Worm (Caenorhabditis elegans) whole organism, L4 larva: Measurements from ENCODE around the gene grd-6.

Experiments used
- F10B5.3 ChIP-seq: sonication (generic microtip); optimal IDR thresholded peaks from 2 replicates; lab custom pipeline; 2016; ENCODE audit warnings: mild to moderate bottlenecking, missing genetic modification characterization, missing compliant biosample characterization
- F26F4.8 ChIP-seq: fragments of 200-800 bp; sonication (Bioruptor generic); conservative IDR thresholded peaks from 2 replicates; pipeline ENCODE4 v1.3.6; 2022; ENCODE audit warnings: missing genetic modification characterization, missing compliant biosample characterization
- F37D6.2 ChIP-seq: sonication (generic microtip); optimal IDR thresholded peaks from 2 replicates; lab custom pipeline; 2016; ENCODE audit warnings: mild to moderate bottlenecking, missing genetic modification characterization, missing compliant biosample characterization
- Y105C5A.15 ChIP-seq: fragments of 200-800 bp; sonication (Bioruptor generic); IDR thresholded peaks from 2 replicates; pipeline ENCODE4 v1.3.6; 2022; ENCODE audit warnings: missing genetic modification characterization, missing compliant biosample characterization
- Y48G9A.11 ChIP-seq: fragments of 200-800 bp; sonication (Bioruptor generic); IDR thresholded peaks from 2 replicates; pipeline ENCODE4 v1.3.6; 2022; ENCODE audit warnings: missing genetic modification reagents, missing genetic modification characterization, missing compliant biosample characterization
- Y5F2A.4 ChIP-seq: fragments of 200-800 bp; sonication (Bioruptor generic); optimal IDR thresholded peaks from 2 replicates; lab custom pipeline; 2018; ENCODE audit warnings: mild to moderate bottlenecking, missing genetic modification characterization, missing compliant biosample characterization
- aly-2 ChIP-seq: sonication (generic microtip); optimal IDR thresholded peaks from 2 replicates; lab custom pipeline; 2018; ENCODE audit warnings: missing biosample characterization, missing genetic modification characterization
- ceh-28 ChIP-seq: fragments of 150-350 bp; optimal IDR thresholded peaks from 2 replicates; lab custom pipeline; 2014; ENCODE audit warnings: missing biosample characterization, missing genetic modification reagents, missing genetic modification characterization
- ceh-32 ChIP-seq: sonication (generic microtip); optimal IDR thresholded peaks from 2 replicates; lab custom pipeline; 2016; ENCODE audit warnings: mild to moderate bottlenecking, missing genetic modification characterization, missing compliant biosample characterization; ENCODE audit not compliant: poor library complexity
- ces-1 ChIP-seq: fragments of 150-350 bp; sonication (generic microtip); optimal IDR thresholded peaks from 4 replicates; lab custom pipeline; 2014; ENCODE audit warnings: missing biosample characterization, missing genetic modification reagents, missing genetic modification characterization
- daf-19 ChIP-seq: fragments of 200-800 bp; sonication (Bioruptor generic); conservative IDR thresholded peaks from 2 replicates; pipeline ENCODE4 v1.3.6; 2022; ENCODE audit warnings: missing genetic modification characterization, missing compliant biosample characterization
- duxl-1 ChIP-seq: sonication (generic microtip); optimal IDR thresholded peaks from 2 replicates; lab custom pipeline; 2016; ENCODE audit warnings: mild to moderate bottlenecking, missing genetic modification characterization, moderate library complexity, missing compliant biosample characterization; ENCODE audit not compliant: poor library complexity
- dve-1 ChIP-seq: sonication (generic microtip); optimal IDR thresholded peaks from 2 replicates; lab custom pipeline; 2017; ENCODE audit warnings: antibody characterized with exemption, mild to moderate bottlenecking, missing genetic modification characterization, missing compliant biosample characterization; ENCODE audit not compliant: insufficient read depth
- egl-27 ChIP-seq: sonication (generic microtip); optimal IDR thresholded peaks from 3 replicates; lab custom pipeline; 2017; ENCODE audit warnings: missing biosample characterization, missing genetic modification reagents, missing genetic modification characterization
- fos-1 ChIP-seq: fragments of 150-350 bp; optimal IDR thresholded peaks from 2 replicates; lab custom pipeline; 2014; ENCODE audit warnings: missing biosample characterization, missing genetic modification characterization
- hlh-11 ChIP-seq: fragments of 200-800 bp; sonication (Bioruptor generic); optimal IDR thresholded peaks from 2 replicates; lab custom pipeline; 2018; ENCODE audit warnings: mild to moderate bottlenecking, missing genetic modification characterization, missing compliant biosample characterization
- hmg-1.1 ChIP-seq: fragments of 200-800 bp; sonication (Bioruptor generic); IDR thresholded peaks from 2 replicates; pipeline ENCODE4 v1.3.6; 2022; ENCODE audit warnings: missing genetic modification reagents, missing genetic modification characterization, missing compliant biosample characterization
- lin-1 ChIP-seq: fragments of 200-800 bp; sonication (Bioruptor generic); IDR thresholded peaks from 2 replicates; pipeline ENCODE4 v1.3.6; 2022; ENCODE audit warnings: missing genetic modification reagents, missing genetic modification characterization, missing compliant biosample characterization
- lin-38 ChIP-seq: fragments of 200-800 bp; sonication (Bioruptor generic); IDR thresholded peaks from 2 replicates; pipeline ENCODE4 v1.3.6; 2022; ENCODE audit warnings: missing genetic modification reagents, missing genetic modification characterization, missing compliant biosample characterization
- lin-39 ChIP-seq: fragments of 150-350 bp; optimal IDR thresholded peaks from 2 replicates; lab custom pipeline; 2014; ENCODE audit warnings: missing biosample characterization, missing genetic modification reagents, missing genetic modification characterization
- lir-3 ChIP-seq: sonication (generic microtip); optimal IDR thresholded peaks from 2 replicates; lab custom pipeline; 2016; ENCODE audit warnings: mild to moderate bottlenecking, missing genetic modification characterization, missing compliant biosample characterization
- madf-5 ChIP-seq, 2 experiments: fragments of 200-800 bp; sonication (Bioruptor generic); IDR thresholded peaks; 2 replicates each; pipeline ENCODE4 v1.3.6; 2022; ENCODE audit warnings: missing compliant biosample characterization in 2 of 2, missing genetic modification characterization in 2 of 2
- mdl-1 ChIP-seq, 2 experiments: fragments of 150-350 bp in 1 of 2; sonication (generic microtip) in 1 of 2; optimal IDR thresholded peaks; 2 replicates each; lab custom pipeline; 2014 to 2017; ENCODE audit warnings: missing biosample characterization in 2 of 2, missing genetic modification characterization in 2 of 2
- mes-2 ChIP-seq: sonication (generic microtip); optimal IDR thresholded peaks from 2 replicates; lab custom pipeline; 2016; ENCODE audit warnings: missing genotype, mild to moderate bottlenecking, missing genetic modification characterization, missing compliant biosample characterization; ENCODE audit not compliant: poor library complexity, severe bottlenecking
- mxl-2 ChIP-seq: fragments of 200-800 bp; sonication (Bioruptor generic); conservative IDR thresholded peaks from 2 replicates; pipeline ENCODE4 v1.3.6; 2022; ENCODE audit warnings: missing genetic modification reagents, missing genetic modification characterization, missing compliant biosample characterization
- nhr-10 ChIP-seq: fragments of 150-350 bp; optimal IDR thresholded peaks from 2 replicates; lab custom pipeline; 2014; ENCODE audit warnings: missing biosample characterization, missing genetic modification characterization
- nhr-11 ChIP-seq: fragments of 150-350 bp; optimal IDR thresholded peaks from 2 replicates; lab custom pipeline; 2014; ENCODE audit warnings: missing biosample characterization, missing genetic modification characterization
- nhr-25 ChIP-seq: sonication (generic microtip); optimal IDR thresholded peaks from 2 replicates; lab custom pipeline; 2017; ENCODE audit warnings: missing genetic modification characterization, mild to moderate bottlenecking, missing compliant biosample characterization, antibody characterized with exemption, moderate library complexity, borderline replicate concordance; ENCODE audit not compliant: insufficient read depth
- nhr-41 ChIP-seq: fragments of 200-800 bp; sonication (Bioruptor generic); IDR thresholded peaks from 2 replicates; pipeline ENCODE4 v1.3.6; 2022; ENCODE audit warnings: missing genetic modification reagents, missing genetic modification characterization, missing compliant biosample characterization
- nhr-42 ChIP-seq: fragments of 200-800 bp; sonication (Bioruptor generic); IDR thresholded peaks from 2 replicates; pipeline ENCODE4 v1.3.6; 2022; ENCODE audit warnings: missing genetic modification characterization, missing compliant biosample characterization
- nhr-48 ChIP-seq: sonication (generic microtip); optimal IDR thresholded peaks from 2 replicates; lab custom pipeline; 2016; ENCODE audit warnings: mild to moderate bottlenecking, missing genetic modification characterization, missing compliant biosample characterization
- nhr-77 ChIP-seq: fragments of 150-350 bp; optimal IDR thresholded peaks from 2 replicates; lab custom pipeline; 2014; ENCODE audit warnings: missing biosample characterization, missing genetic modification characterization
- pqm-1 ChIP-seq: sonication (generic microtip); optimal IDR thresholded peaks from 2 replicates; lab custom pipeline; 2017; ENCODE audit warnings: missing biosample characterization, missing genetic modification characterization
- saeg-2 ChIP-seq: fragments of 200-800 bp; sonication (Bioruptor generic); IDR thresholded peaks from 2 replicates; pipeline ENCODE4 v1.3.6; 2022; ENCODE audit warnings: missing genetic modification reagents, missing genetic modification characterization, missing compliant biosample characterization
- set-16 ChIP-seq: fragments of 200-800 bp; sonication (Bioruptor generic); IDR thresholded peaks from 2 replicates; pipeline ENCODE4 v1.3.6; 2022; ENCODE audit warnings: missing genetic modification reagents, missing genetic modification characterization, missing compliant biosample characterization
- snpc-4 ChIP-seq: fragments of 150-350 bp; optimal IDR thresholded peaks from 2 replicates; lab custom pipeline; 2014; ENCODE audit warnings: missing biosample characterization, missing genetic modification characterization
- spr-1 ChIP-seq: sonication (generic microtip); optimal IDR thresholded peaks from 2 replicates; lab custom pipeline; 2016; ENCODE audit warnings: mild to moderate bottlenecking, missing genetic modification characterization, missing compliant biosample characterization
- spr-3 ChIP-seq: fragments of 200-800 bp; sonication (Bioruptor generic); optimal IDR thresholded peaks from 2 replicates; lab custom pipeline; 2018; ENCODE audit warnings: mild to moderate bottlenecking, missing genetic modification characterization, missing compliant biosample characterization
- unc-130 ChIP-seq: sonication (generic microtip); optimal IDR thresholded peaks from 2 replicates; lab custom pipeline; 2016; ENCODE audit warnings: missing genetic modification reagents, missing genetic modification characterization, missing compliant biosample characterization
- vab-7 ChIP-seq: fragments of 200-800 bp; sonication (Bioruptor generic); IDR thresholded peaks from 2 replicates; pipeline ENCODE4 v1.3.6; 2022; ENCODE audit warnings: missing genetic modification reagents, missing genetic modification characterization, missing compliant biosample characterization
- zag-1 ChIP-seq: fragments of 150-350 bp; optimal IDR thresholded peaks from 2 replicates; lab custom pipeline; 2014; ENCODE audit warnings: missing biosample characterization, missing genetic modification characterization
- zfp-2 ChIP-seq: sonication (generic microtip); optimal IDR thresholded peaks from 2 replicates; lab custom pipeline; 2016; ENCODE audit warnings: mild to moderate bottlenecking, missing genetic modification characterization, missing compliant biosample characterization
- zfp-3 ChIP-seq: fragments of 200-800 bp; sonication (Bioruptor generic); conservative IDR thresholded peaks from 2 replicates; pipeline ENCODE4 v1.3.6; 2022; ENCODE audit warnings: missing genetic modification reagents, missing genetic modification characterization, missing compliant biosample characterization
- ztf-11 ChIP-seq: fragments of 150-350 bp; optimal IDR thresholded peaks from 2 replicates; lab custom pipeline; 2014; ENCODE audit warnings: missing biosample characterization, missing genetic modification characterization

grd-6 gene

DNA sequence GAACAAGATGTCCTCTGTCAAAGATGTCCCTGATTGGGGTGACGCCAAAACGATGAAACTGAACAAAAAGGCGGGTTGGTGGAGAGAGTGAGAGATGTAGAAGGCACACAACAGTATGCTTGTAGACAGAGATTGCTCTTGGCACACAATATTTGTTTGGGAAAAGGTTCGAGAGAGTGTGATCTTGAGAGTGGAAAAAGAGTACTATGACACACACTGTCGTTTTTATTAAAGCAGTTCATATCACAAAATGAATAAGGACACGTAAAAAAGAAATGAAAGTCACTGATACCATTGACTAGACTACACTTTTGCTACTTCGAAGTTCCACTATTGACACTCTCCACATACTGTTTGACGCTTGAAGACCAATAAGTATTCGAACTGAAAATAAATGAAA lies 33.8 kb downstream of the grd-6 start (continued):
- no peak for TF ChIP-seq Y48G9A.11 (GFP tag; lab: Robert Waterston, UW)
- TF ChIP-seq ceh-32 = no peak
- no peak for TF ChIP-seq fos-1
- TF ChIP-seq zag-1 (tag; lab: Kevin White, UChicago) = no peak
- no peak for TF ChIP-seq vab-7
- no peak for TF ChIP-seq hmg-1.1 (GFP tag; lab: Robert Waterston, UW)
- TF ChIP-seq Y5F2A.4 (GFP tag; lab: Kevin White, UChicago) = no peak
- TF ChIP-seq pqm-1 (tag; lab: Kevin White, UChicago) = peak; percentile 92
- no peak for TF ChIP-seq mdl-1 (tag; optimal IDR thresholded peaks at IDR 0.05; lab: Kevin White, UChicago)
- TF ChIP-seq egl-27 (tag; lab: Kevin White, UChicago) = no peak
- no peak for TF ChIP-seq F10B5.3 (tag; lab: Kevin White, UChicago)
- no peak for TF ChIP-seq spr-1 (tag; lab: Kevin White, UChicago)
- TF ChIP-seq ceh-28 = no peak
- no peak for TF ChIP-seq unc-130
- no peak for TF ChIP-seq mxl-2 (GFP tag; lab: Robert Waterston, UW)
- no peak for TF ChIP-seq zfp-3
- no peak for TF ChIP-seq madf-5 (GFP tag; IDR thresholded peaks at IDR 0.05; lab: Robert Waterston, UW)
- peak; percentile 64 for TF ChIP-seq nhr-77 (tag; lab: Kevin White, UChicago)
- no peak for TF ChIP-seq nhr-10 (tag; lab: Kevin White, UChicago)
- TF ChIP-seq nhr-41 (GFP tag; lab: Robert Waterston, UW) = no peak
- no peak for TF ChIP-seq mes-2
- TF ChIP-seq F26F4.8 (GFP tag; lab: Robert Waterston, UW) = no peak
- TF ChIP-seq snpc-4 (tag; lab: Kevin White, UChicago) = no peak
- TF ChIP-seq lin-39 (tag; lab: Kevin White, UChicago) = no peak
- TF ChIP-seq lin-1 (GFP tag; lab: Robert Waterston, UW) = 0 out of 2 replicates have a peak, but pooled peaks have one; percentile 27
- TF ChIP-seq F37D6.2 = no peak
- TF ChIP-seq lin-38 (GFP tag; lab: Robert Waterston, UW) = no peak
- no peak for TF ChIP-seq saeg-2 (GFP tag; lab: Robert Waterston, UW)
- no peak for TF ChIP-seq Y105C5A.15 (GFP tag; lab: Robert Waterston, UW)
- TF ChIP-seq ces-1 = no peak
- no peak for TF ChIP-seq spr-3 (GFP tag; lab: Kevin White, UChicago)
- TF ChIP-seq hlh-11 = peak; percentile 82
- no peak for TF ChIP-seq nhr-11
- TF ChIP-seq duxl-1 (tag; lab: Kevin White, UChicago) = no peak
- TF ChIP-seq aly-2 (tag; lab: Kevin White, UChicago) = no peak
- TF ChIP-seq nhr-48 (tag; lab: Kevin White, UChicago) = peak; percentile 72
- no peak for TF ChIP-seq nhr-25 (tag; lab: Kevin White, UChicago)
- no peak for TF ChIP-seq zfp-2 (tag; lab: Kevin White, UChicago)
- TF ChIP-seq nhr-42 (GFP tag; lab: Robert Waterston, UW) = no peak
- TF ChIP-seq ztf-11 (tag; lab: Kevin White, UChicago) = no peak
- TF ChIP-seq lir-3 (tag; lab: Kevin White, UChicago) = no peak
- no peak for TF ChIP-seq set-16
- no peak for TF ChIP-seq daf-19 (GFP tag; lab: Robert Waterston, UW)
- TF ChIP-seq dve-1 (tag; lab: Kevin White, UChicago) = peak; percentile 82
